Fruit fly (Drosophila melanogaster) whole organism, embryonic: ENCODE results near the gene fusl.

Experiments
- Bgb ChIP-seq: fragments of 200-800 bp; sonication (Bioruptor generic); IDR thresholded peaks from 2 replicates; pipeline ENCODE4 v1.3.6; 2022; ENCODE audit warnings: missing biosample characterization, missing genetic modification characterization; ENCODE audit not compliant: partially characterized antibody
- C15 ChIP-seq: fragments of 200-800 bp; sonication (Bioruptor generic); IDR thresholded peaks from 3 replicates; pipeline ENCODE4 v1.3.6; 2022; ENCODE audit warnings: missing biosample characterization, missing genetic modification characterization
- CG10209 ChIP-seq: fragments of 200-800 bp; sonication (Bioruptor generic); optimal IDR thresholded peaks from 3 replicates; lab custom pipeline; 2017; ENCODE audit warnings: missing biosample characterization, mild to moderate bottlenecking, missing genetic modification characterization, missing genetic modification reagents
- CG10979 ChIP-seq: fragments of 200-800 bp; sonication (Bioruptor generic); optimal IDR thresholded peaks from 2 replicates; lab custom pipeline; 2018; ENCODE audit warnings: missing biosample characterization, mild to moderate bottlenecking, missing genetic modification characterization, moderate library complexity
- CG12659 ChIP-seq: fragments of 200-800 bp; sonication (Bioruptor generic); optimal IDR thresholded peaks from 3 replicates; lab custom pipeline; 2017; ENCODE audit warnings: mild to moderate bottlenecking, missing biosample characterization, missing genetic modification reagents, missing genetic modification characterization
- CG15073 ChIP-seq: fragments of 200-800 bp; sonication (Bioruptor generic); optimal IDR thresholded peaks from 2 replicates; lab custom pipeline; 2016; ENCODE audit warnings: missing biosample characterization, missing genetic modification characterization
- CG15601 ChIP-seq: fragments of 200-800 bp; sonication (Bioruptor generic); optimal IDR thresholded peaks from 3 replicates; lab custom pipeline; 2019; ENCODE audit warnings: missing biosample characterization, mild to moderate bottlenecking, missing genetic modification characterization, moderate library complexity
- CG1603 ChIP-seq: fragments of 200-800 bp; sonication (Bioruptor generic); optimal IDR thresholded peaks from 2 replicates; lab custom pipeline; 2019; ENCODE audit warnings: missing biosample characterization, mild to moderate bottlenecking, missing genetic modification characterization, moderate library complexity
- CG17612 ChIP-seq: fragments of 200-800 bp; sonication (Bioruptor generic); IDR thresholded peaks from 2 replicates; pipeline ENCODE4 v1.3.6; 2022; ENCODE audit warnings: missing biosample characterization, missing genetic modification characterization
- CG1832 ChIP-seq: fragments of 200-800 bp; sonication (Bioruptor generic); optimal IDR thresholded peaks from 2 replicates; lab custom pipeline; 2017; ENCODE audit warnings: missing biosample characterization, mild to moderate bottlenecking, missing genetic modification characterization, inconsistent platforms
- CG18764 ChIP-seq: fragments of 200-800 bp; sonication (Bioruptor generic); optimal IDR thresholded peaks from 3 replicates; lab custom pipeline; 2016; ENCODE audit warnings: missing biosample characterization, missing genetic modification characterization
- CG30020 ChIP-seq: fragments of 200-800 bp; optimal IDR thresholded peaks from 2 replicates; lab custom pipeline; 2019; ENCODE audit warnings: missing biosample characterization, mild to moderate bottlenecking, missing genetic modification characterization, moderate library complexity
- CG31441 ChIP-seq: fragments of 200-800 bp; sonication (Bioruptor generic); IDR thresholded peaks from 2 replicates; pipeline ENCODE4 v1.3.6; 2022; ENCODE audit warnings: missing biosample characterization, missing genetic modification characterization
- CG3281 ChIP-seq: fragments of 200-800 bp; sonication (Bioruptor generic); optimal IDR thresholded peaks from 3 replicates; lab custom pipeline; 2017; ENCODE audit warnings: missing biosample characterization, mild to moderate bottlenecking, missing genetic modification characterization
- CG33213 ChIP-seq: fragments of 200-800 bp; sonication (Bioruptor generic); optimal IDR thresholded peaks from 3 replicates; lab custom pipeline; 2016; ENCODE audit warnings: missing biosample characterization, missing genetic modification characterization
- CG33557 ChIP-seq: fragments of 200-800 bp; sonication (Bioruptor generic); optimal IDR thresholded peaks from 2 replicates; lab custom pipeline; 2019; ENCODE audit warnings: missing biosample characterization, mild to moderate bottlenecking, missing genetic modification characterization, moderate library complexity
- CG34422 ChIP-seq: fragments of 200-800 bp; sonication (Bioruptor generic); IDR thresholded peaks from 3 replicates; pipeline ENCODE4 v1.3.6; 2022; ENCODE audit warnings: missing biosample characterization, missing genetic modification characterization
- CG3726 ChIP-seq: fragments of 200-800 bp; sonication (Bioruptor generic); IDR thresholded peaks from 3 replicates; pipeline ENCODE4, ENCODE4 v1.3.6; 2022; ENCODE audit warnings: missing biosample characterization, missing genetic modification characterization
- CG4424 ChIP-seq: fragments of 200-800 bp; sonication (Bioruptor generic); optimal IDR thresholded peaks from 3 replicates; lab custom pipeline; 2016; ENCODE audit warnings: missing biosample characterization, missing genetic modification characterization
- CG4820 ChIP-seq: fragments of 200-800 bp; sonication (Bioruptor generic); optimal IDR thresholded peaks from 3 replicates; lab custom pipeline; 2016; ENCODE audit warnings: missing biosample characterization, missing genetic modification characterization
- CG5953 ChIP-seq: fragments of 200-800 bp; sonication (Bioruptor generic); IDR thresholded peaks from 2 replicates; pipeline ENCODE4 v1.3.6; 2022; ENCODE audit warnings: missing biosample characterization, missing genetic modification characterization
- CG7928 ChIP-seq: fragments of 200-800 bp; sonication (Bioruptor generic); optimal IDR thresholded peaks from 2 replicates; lab custom pipeline; 2017; ENCODE audit warnings: missing biosample characterization, mild to moderate bottlenecking, missing genetic modification characterization
- CG7963 ChIP-seq: fragments of 200-800 bp; sonication (Bioruptor generic); IDR thresholded peaks from 3 replicates; pipeline ENCODE4 v1.3.6; 2022; ENCODE audit warnings: missing biosample characterization, missing genetic modification characterization; ENCODE audit not compliant: partially characterized antibody
- CG8388 ChIP-seq: fragments of 200-800 bp; sonication (Bioruptor generic); optimal IDR thresholded peaks from 2 replicates; lab custom pipeline; 2019; ENCODE audit warnings: missing biosample characterization, mild to moderate bottlenecking, missing genetic modification characterization, moderate library complexity
- CG8478 ChIP-seq: fragments of >200 bp; optimal IDR thresholded peaks from 2 replicates; lab custom pipeline; 2018
- CG8944 ChIP-seq: fragments of 200-800 bp; sonication (Bioruptor generic); optimal IDR thresholded peaks from 3 replicates; lab custom pipeline; 2016; ENCODE audit warnings: missing biosample characterization, missing genetic modification characterization
- CkIIα-i1 ChIP-seq: fragments of 200-800 bp; sonication (Bioruptor generic); IDR thresholded peaks from 2 replicates; pipeline ENCODE4 v1.3.6; 2022; ENCODE audit warnings: missing biosample characterization, missing genetic modification characterization
- Elba2 ChIP-seq: fragments of 200-800 bp; sonication (Bioruptor generic); optimal IDR thresholded peaks from 3 replicates; lab custom pipeline; 2016; ENCODE audit warnings: missing biosample characterization, missing genetic modification characterization
- HmgD ChIP-seq: fragments of 200-800 bp; sonication (Bioruptor generic); optimal IDR thresholded peaks from 3 replicates; lab custom pipeline; 2016; ENCODE audit warnings: missing biosample characterization, missing genetic modification characterization
- HmgZ ChIP-seq: fragments of 200-800 bp; sonication (Bioruptor generic); optimal IDR thresholded peaks from 2 replicates; lab custom pipeline; 2018; ENCODE audit warnings: missing biosample characterization, mild to moderate bottlenecking, missing genetic modification characterization
- Hr3 ChIP-seq: fragments of 200-800 bp; sonication (Bioruptor generic); optimal IDR thresholded peaks from 3 replicates; lab custom pipeline; 2016; ENCODE audit warnings: missing biosample characterization, missing genetic modification characterization
- Mes4 ChIP-seq: fragments of 200-800 bp; sonication (Bioruptor generic); optimal IDR thresholded peaks from 2 replicates; lab custom pipeline; 2016; ENCODE audit warnings: missing biosample characterization, missing genetic modification characterization
- PHDP ChIP-seq: fragments of 200-800 bp; sonication (Bioruptor generic); optimal IDR thresholded peaks from 3 replicates; lab custom pipeline; 2018; ENCODE audit warnings: missing biosample characterization, mild to moderate bottlenecking, missing genetic modification characterization, moderate library complexity
- Poxn ChIP-seq: fragments of 200-800 bp; sonication (Bioruptor generic); IDR thresholded peaks from 2 replicates; pipeline ENCODE4 v1.3.6; 2022; ENCODE audit warnings: missing biosample characterization, missing genetic modification characterization
- Ravus ChIP-seq: fragments of 200-800 bp; sonication (Bioruptor generic); IDR thresholded peaks from 2 replicates; pipeline ENCODE4 v1.3.6; 2022; ENCODE audit warnings: missing biosample characterization, missing genetic modification characterization
- Sry-δ ChIP-seq: fragments of 200-800 bp; sonication (Bioruptor generic); optimal IDR thresholded peaks from 2 replicates; lab custom pipeline; 2016; ENCODE audit warnings: missing biosample characterization, missing genetic modification characterization
- ap ChIP-seq: fragments of 200-800 bp; sonication (Bioruptor generic); IDR thresholded peaks from 2 replicates; pipeline ENCODE4 v1.3.6; 2022; ENCODE audit warnings: missing biosample characterization, missing genetic modification characterization
- bsh ChIP-seq, 2 experiments: fragments of 200-800 bp; sonication (Bioruptor generic); optimal IDR thresholded peaks; 2 replicates each; lab custom pipeline; 2017 to 2018; ENCODE audit warnings: mild to moderate bottlenecking in 2 of 2, missing biosample characterization in 2 of 2, missing genetic modification characterization in 2 of 2, moderate library complexity in 1 of 2
- croc ChIP-seq: fragments of 200-800 bp; sonication (Bioruptor generic); conservative IDR thresholded peaks from 3 replicates; pipeline ENCODE4 v1.3.6; 2022; ENCODE audit warnings: missing biosample characterization, missing genetic modification characterization
- dati ChIP-seq: fragments of 200-800 bp; sonication (Bioruptor generic); IDR thresholded peaks from 2 replicates; pipeline ENCODE4 v1.3.6; 2022; ENCODE audit warnings: missing biosample characterization, missing genetic modification characterization
- dm ChIP-seq: fragments of 200-800 bp; sonication (Bioruptor generic); optimal IDR thresholded peaks from 3 replicates; lab custom pipeline; 2016; ENCODE audit warnings: missing biosample characterization, missing genetic modification characterization
- lola ChIP-seq, 3 experiments: fragments of >200 bp in 2 of 3; fragments of 200-800 bp in 1 of 3; sonication (Bioruptor generic) in 1 of 3; optimal IDR thresholded peaks; 2 replicates each; lab custom pipeline; 2017 to 2019; ENCODE audit warnings: missing biosample characterization in 3 of 3, missing genetic modification characterization in 3 of 3, mild to moderate bottlenecking in 1 of 3, moderate library complexity in 1 of 3
- nom ChIP-seq: fragments of 200-800 bp; sonication (Bioruptor generic); optimal IDR thresholded peaks from 2 replicates; lab custom pipeline; 2017; ENCODE audit warnings: missing biosample characterization, missing genetic modification characterization, mild to moderate bottlenecking, moderate library complexity, missing genetic modification reagents
- oc ChIP-seq: fragments of 200-800 bp; sonication (Bioruptor generic); optimal IDR thresholded peaks from 2 replicates; lab custom pipeline; 2018; ENCODE audit warnings: missing biosample characterization, mild to moderate bottlenecking, missing genetic modification characterization, moderate library complexity
- otp ChIP-seq: fragments of 200-800 bp; sonication (Bioruptor generic); IDR thresholded peaks from 3 replicates; pipeline ENCODE4, ENCODE4 v1.3.6; 2022; ENCODE audit warnings: missing biosample characterization, missing genetic modification characterization
- phol ChIP-seq: fragments of 200-800 bp; sonication (Bioruptor generic); optimal IDR thresholded peaks from 3 replicates; lab custom pipeline; 2018; ENCODE audit warnings: missing biosample characterization, mild to moderate bottlenecking, missing genetic modification characterization, moderate library complexity
- row ChIP-seq: fragments of 200-800 bp; sonication (Bioruptor generic); IDR thresholded peaks from 3 replicates; pipeline ENCODE4 v1.3.6; 2022; ENCODE audit warnings: missing biosample characterization, missing genetic modification characterization
- sc ChIP-seq, 3 experiments: fragments of >200 bp in 2 of 3; fragments of 200-800 bp in 1 of 3; sonication (Bioruptor generic) in 1 of 3; optimal IDR thresholded peaks; 2 replicates in 2 of 3; 3 replicates in 1 of 3; lab custom pipeline; 2017; ENCODE audit warnings: mild to moderate bottlenecking in 1 of 3, missing biosample characterization in 1 of 3, missing genetic modification characterization in 1 of 3, missing genetic modification reagents in 1 of 3
- slbo ChIP-seq: fragments of 200-800 bp; sonication (Bioruptor generic); IDR thresholded peaks from 2 replicates; pipeline ENCODE4 v1.3.6; 2022; ENCODE audit warnings: missing biosample characterization, missing genetic modification characterization
- sug ChIP-seq: fragments of 200-800 bp; optimal IDR thresholded peaks from 2 replicates; lab custom pipeline; 2019; ENCODE audit warnings: missing biosample characterization, mild to moderate bottlenecking, missing genetic modification characterization, moderate library complexity

fusl gene

dm6 chr2L:5296672-5297288, 41.1 kb downstream of the fusl start (continued):
- TF ChIP-seq CkIIα-i1 (GFP tag; lab: Robert Waterston, UW): no peak
- peak; percentile 26 for TF ChIP-seq CG8388
- TF ChIP-seq CG17612: no peak
- TF ChIP-seq CG10979 (tag; lab: Kevin White, UChicago): peak; percentile 75
- no peak for TF ChIP-seq CG12659 (GFP tag; lab: Kevin White, UChicago)
- no peak for TF ChIP-seq CG8944 (GFP tag; lab: Kevin White, UChicago)
- TF ChIP-seq row (GFP tag; lab: Robert Waterston, UW): no peak
- TF ChIP-seq CG5953 (GFP tag; lab: Robert Waterston, UW): no peak
- TF ChIP-seq HmgD (GFP tag; lab: Kevin White, UChicago): no peak
- no peak for TF ChIP-seq Hr3 (GFP tag; lab: Kevin White, UChicago)
- TF ChIP-seq CG30020 (tag; lab: Kevin White, UChicago): no peak
- TF ChIP-seq croc (GFP tag; lab: Robert Waterston, UW): peak; percentile 23; the same call in 2 of the 3 replicates
- peak; percentile 10 for TF ChIP-seq CG10209 (GFP tag; lab: Kevin White, UChicago)
- no peak for TF ChIP-seq oc (tag; lab: Kevin White, UChicago)
- peak in 1 of 3 experiments; percentile 61 for TF ChIP-seq lola (GFP tag; optimal IDR thresholded peaks at IDR 0.05; lab: Kevin White, UChicago)
- TF ChIP-seq CG1603 (tag; lab: Kevin White, UChicago): peak; percentile 14
- TF ChIP-seq CG7963 (GFP tag; lab: Robert Waterston, UW): no peak
- no peak for TF ChIP-seq CG33213
- TF ChIP-seq Sry-δ: no peak
- TF ChIP-seq CG3281 (GFP tag; lab: Kevin White, UChicago): no peak
- TF ChIP-seq CG33557 (GFP tag; lab: Kevin White, UChicago): no peak
- TF ChIP-seq CG4820 (GFP tag; lab: Kevin White, UChicago): peak; percentile 38
- TF ChIP-seq Poxn (GFP tag; lab: Robert Waterston, UW): no peak
- TF ChIP-seq Ravus (GFP tag; lab: Robert Waterston, UW): no peak
- TF ChIP-seq Bgb: peak; percentile 26; the same call in 1 of the 2 replicates
- peak; percentile 70 for TF ChIP-seq CG15601 (tag; lab: Kevin White, UChicago)
- peak; percentile 19 for TF ChIP-seq sug (tag; lab: Kevin White, UChicago)
- TF ChIP-seq CG18764 (GFP tag; lab: Kevin White, UChicago): no peak
- TF ChIP-seq HmgZ: no peak
- no peak for TF ChIP-seq CG7928 (GFP tag; lab: Kevin White, UChicago)
- no peak for TF ChIP-seq ap
- TF ChIP-seq PHDP: peak; percentile 40
- no peak for TF ChIP-seq Mes4
- TF ChIP-seq CG34422 (GFP tag; lab: Robert Waterston, UW): no peak
- TF ChIP-seq CG15073: no peak
- no peak for TF ChIP-seq otp (GFP tag; lab: Robert Waterston, UW)
- TF ChIP-seq nom (GFP tag; lab: Kevin White, UChicago): peak; percentile 79
- no peak for TF ChIP-seq dati (GFP tag; lab: Robert Waterston, UW)
- TF ChIP-seq dm (GFP tag; lab: Kevin White, UChicago): no peak
- no peak for TF ChIP-seq slbo (GFP tag; lab: Robert Waterston, UW)
- no peak for TF ChIP-seq CG3726 (GFP tag; lab: Robert Waterston, UW)
- TF ChIP-seq CG8478 (lab: Kevin White, UChicago): no peak
- no peak for TF ChIP-seq CG1832
- TF ChIP-seq sc (optimal IDR thresholded peaks at IDR 0.05; lab: Kevin White, UChicago): no peak
- TF ChIP-seq sc (GFP tag; optimal IDR thresholded peaks at IDR 0.05; lab: Kevin White, UChicago): peak; percentile 33
- no peak for TF ChIP-seq Elba2 (GFP tag; lab: Kevin White, UChicago)
- TF ChIP-seq CG31441 (GFP tag; lab: Robert Waterston, UW): peak; percentile 55; the same call in 1 of the 2 replicates
- TF ChIP-seq CG4424 (GFP tag; lab: Kevin White, UChicago): peak; percentile 53
- peak; percentile 69 for TF ChIP-seq phol (tag; lab: Kevin White, UChicago)
- peak; percentile 76 to 87 for TF ChIP-seq bsh (GFP tag; optimal IDR thresholded peaks at IDR 0.05; lab: Kevin White, UChicago)
- no peak for TF ChIP-seq C15 (GFP tag; lab: Robert Waterston, UW)
